Worm (Caenorhabditis elegans) whole organism, young adult: ENCODE results near the gene aptf-3.
A peak's percentile ranks its signal among the peaks of the same experiment; 100 is the strongest.

Source experiments
- B0019.2 ChIP-seq: fragments of 200-800 bp; sonication (Bioruptor generic); conservative IDR thresholded peaks from 2 replicates; pipeline ENCODE4 v1.3.6; 2022; ENCODE audit warnings: missing genetic modification reagents, missing genetic modification characterization, missing compliant biosample characterization
- B0261.1 ChIP-seq: sonication (generic microtip); optimal IDR thresholded peaks from 2 replicates; lab custom pipeline; 2016; ENCODE audit warnings: mild to moderate bottlenecking, missing genetic modification characterization, moderate library complexity, missing compliant biosample characterization
- C06A6.2 ChIP-seq: fragments of 200-800 bp; sonication (Bioruptor generic); conservative IDR thresholded peaks from 2 replicates; pipeline ENCODE4 v1.3.6; 2022; ENCODE audit warnings: missing genetic modification characterization, missing compliant biosample characterization
- F10E7.11 ChIP-seq: sonication (generic microtip); optimal IDR thresholded peaks from 2 replicates; lab custom pipeline; 2017; ENCODE audit warnings: mild to moderate bottlenecking, missing genetic modification characterization, moderate library complexity, missing compliant biosample characterization
- F23B12.7 ChIP-seq: sonication (generic microtip); optimal IDR thresholded peaks from 2 replicates; lab custom pipeline; 2017; ENCODE audit warnings: missing genetic modification characterization, mild to moderate bottlenecking, missing compliant biosample characterization, antibody characterized with exemption, moderate library complexity; ENCODE audit not compliant: insufficient read depth
- F57C9.4 ChIP-seq: sonication (generic microtip); optimal IDR thresholded peaks from 2 replicates; lab custom pipeline; 2017; ENCODE audit warnings: mild to moderate bottlenecking, missing genetic modification characterization, missing compliant biosample characterization
- Y67H2A.10 ChIP-seq: fragments of 200-800 bp; sonication (Bioruptor generic); conservative IDR thresholded peaks from 2 replicates; pipeline ENCODE4 v1.3.6; 2022; ENCODE audit warnings: missing genetic modification reagents, missing genetic modification characterization, missing compliant biosample characterization
- atf-7 ChIP-seq: sonication (generic microtip); optimal IDR thresholded peaks from 2 replicates; lab custom pipeline; 2017; ENCODE audit warnings: mild to moderate bottlenecking, missing genetic modification characterization, missing compliant biosample characterization
- athp-1 ChIP-seq: sonication (generic microtip); optimal IDR thresholded peaks from 2 replicates; lab custom pipeline; 2017; ENCODE audit warnings: mild to moderate bottlenecking, missing genetic modification characterization, missing compliant biosample characterization
- attf-3 ChIP-seq: fragments of 200-800 bp; sonication (Bioruptor generic); conservative IDR thresholded peaks from 2 replicates; pipeline ENCODE4 v1.3.6; 2022; ENCODE audit warnings: missing genetic modification reagents, missing genetic modification characterization, missing compliant biosample characterization
- bed-1 ChIP-seq: fragments of 200-800 bp; sonication (Bioruptor generic); IDR thresholded peaks from 2 replicates; pipeline ENCODE4 v1.3.6; 2022; ENCODE audit warnings: missing genetic modification reagents, missing genetic modification characterization, missing compliant biosample characterization
- ccch-3 ChIP-seq: fragments of 200-800 bp; sonication (Bioruptor generic); optimal IDR thresholded peaks from 2 replicates; lab custom pipeline; 2018; ENCODE audit warnings: mild to moderate bottlenecking, missing genetic modification characterization, missing compliant biosample characterization
- ceh-79 ChIP-seq: sonication (generic microtip); optimal IDR thresholded peaks from 2 replicates; lab custom pipeline; 2017; ENCODE audit warnings: mild to moderate bottlenecking, missing genetic modification characterization, missing compliant biosample characterization
- ceh-91 ChIP-seq: fragments of 200-800 bp; sonication (Bioruptor generic); IDR thresholded peaks from 2 replicates; pipeline ENCODE4 v1.3.6; 2022; ENCODE audit warnings: missing genetic modification reagents, missing genetic modification characterization, missing compliant biosample characterization
- dox-1 ChIP-seq: fragments of 200-800 bp; sonication (Bioruptor generic); IDR thresholded peaks from 2 replicates; pipeline ENCODE4 v1.3.6; 2022; ENCODE audit warnings: missing genetic modification reagents, missing genetic modification characterization, missing compliant biosample characterization
- dpff-1 ChIP-seq: sonication (generic microtip); optimal IDR thresholded peaks from 2 replicates; lab custom pipeline; 2017; ENCODE audit warnings: mild to moderate bottlenecking, missing genetic modification characterization, missing compliant biosample characterization
- efl-1 ChIP-seq: fragments of 150-350 bp; optimal IDR thresholded peaks from 2 replicates; lab custom pipeline; 2014; ENCODE audit warnings: missing biosample characterization, missing genetic modification reagents, missing genetic modification characterization
- egl-44 ChIP-seq: fragments of 200-800 bp; sonication (Bioruptor generic); IDR thresholded peaks from 2 replicates; pipeline ENCODE4 v1.3.6; 2022; ENCODE audit warnings: missing genetic modification reagents, missing genetic modification characterization, missing compliant biosample characterization
- egrh-3 ChIP-seq: fragments of 200-800 bp; sonication (Bioruptor generic); IDR thresholded peaks from 2 replicates; pipeline ENCODE4 v1.3.6; 2022; ENCODE audit warnings: missing genetic modification reagents, missing genetic modification characterization, missing compliant biosample characterization
- ekl-4 ChIP-seq: fragments of 200-800 bp; sonication (Bioruptor generic); IDR thresholded peaks from 2 replicates; pipeline ENCODE4 v1.3.6; 2022; ENCODE audit warnings: missing genetic modification reagents, missing genetic modification characterization, missing compliant biosample characterization
- hmg-1.2 ChIP-seq: fragments of 200-800 bp; sonication (Bioruptor generic); IDR thresholded peaks from 2 replicates; pipeline ENCODE4 v1.3.6; 2022; ENCODE audit warnings: missing genetic modification reagents, missing genetic modification characterization, missing compliant biosample characterization
- let-526 ChIP-seq: fragments of 200-800 bp; sonication (Bioruptor generic); IDR thresholded peaks from 2 replicates; pipeline ENCODE4 v1.3.6; 2022; ENCODE audit warnings: missing genetic modification reagents, missing genetic modification characterization, missing compliant biosample characterization
- let-607 ChIP-seq, 2 experiments: fragments of 200-800 bp in 1 of 2; sonication (Bioruptor generic) in 1 of 2; sonication (generic microtip) in 1 of 2; optimal IDR thresholded peaks; 2 replicates each; lab custom pipeline; 2016 to 2018; ENCODE audit warnings: mild to moderate bottlenecking in 2 of 2, missing compliant biosample characterization in 2 of 2, missing genetic modification characterization in 2 of 2, moderate library complexity in 2 of 2, missing genotype in 1 of 2
- lin-40 ChIP-seq: sonication (generic microtip); optimal IDR thresholded peaks from 2 replicates; lab custom pipeline; 2016; ENCODE audit warnings: missing genetic modification characterization, mild to moderate bottlenecking, missing compliant biosample characterization, missing genotype, missing genetic modification reagents
- lin-54 ChIP-seq: fragments of 200-800 bp; sonication (Bioruptor generic); optimal IDR thresholded peaks from 2 replicates; lab custom pipeline; 2018; ENCODE audit warnings: mild to moderate bottlenecking, missing genetic modification characterization, missing compliant biosample characterization
- lsy-27 ChIP-seq: sonication (generic microtip); optimal IDR thresholded peaks from 2 replicates; lab custom pipeline; 2017; ENCODE audit warnings: missing genetic modification characterization, mild to moderate bottlenecking, missing compliant biosample characterization, antibody characterized with exemption, missing genotype, borderline replicate concordance; ENCODE audit not compliant: insufficient read depth
- madf-3 ChIP-seq: fragments of 200-800 bp; sonication (Bioruptor generic); IDR thresholded peaks from 2 replicates; pipeline ENCODE4 v1.3.6; 2022; ENCODE audit warnings: missing genetic modification reagents, missing genetic modification characterization, missing compliant biosample characterization
- nhr-179 ChIP-seq: sonication (generic microtip); optimal IDR thresholded peaks from 2 replicates; lab custom pipeline; 2016; ENCODE audit warnings: mild to moderate bottlenecking, missing genetic modification characterization, missing compliant biosample characterization
- pbrm-1 ChIP-seq: fragments of 200-800 bp; sonication (Bioruptor generic); IDR thresholded peaks from 2 replicates; pipeline ENCODE4 v1.3.6; 2022; ENCODE audit warnings: missing genetic modification reagents, missing genetic modification characterization, missing compliant biosample characterization
- pha-4 ChIP-seq: fragments of 150-350 bp; sonication (generic microtip); optimal IDR thresholded peaks from 2 replicates; lab custom pipeline; 2014; ENCODE audit warnings: missing biosample characterization, missing genetic modification reagents, missing genetic modification characterization
- snpc-3.4 ChIP-seq: sonication (generic microtip); optimal IDR thresholded peaks from 2 replicates; lab custom pipeline; 2017; ENCODE audit warnings: missing genetic modification characterization, mild to moderate bottlenecking, missing compliant biosample characterization, antibody characterized with exemption, moderate library complexity, missing genotype, missing genetic modification reagents
- somi-1 ChIP-seq: fragments of 200-800 bp; sonication (Bioruptor generic); optimal IDR thresholded peaks from 2 replicates; lab custom pipeline; 2018; ENCODE audit warnings: mild to moderate bottlenecking, missing genetic modification characterization, missing compliant biosample characterization
- tlf-1 ChIP-seq: fragments of 200-800 bp; sonication (Bioruptor generic); optimal IDR thresholded peaks from 2 replicates; lab custom pipeline; 2018; ENCODE audit warnings: mild to moderate bottlenecking, missing genetic modification characterization, missing compliant biosample characterization
- unc-62 ChIP-seq: fragments of 150-350 bp; optimal IDR thresholded peaks from 2 replicates; lab custom pipeline; 2014; ENCODE audit warnings: missing biosample characterization, missing genetic modification reagents, missing genetic modification characterization
- zfh-2 ChIP-seq: fragments of 200-800 bp; sonication (Bioruptor generic); conservative IDR thresholded peaks from 2 replicates; pipeline ENCODE4 v1.3.6; 2022; ENCODE audit warnings: missing genetic modification reagents, missing genetic modification characterization, missing compliant biosample characterization
- zim-3 ChIP-seq: sonication (generic microtip); optimal IDR thresholded peaks from 2 replicates; lab custom pipeline; 2017; ENCODE audit warnings: mild to moderate bottlenecking, missing genetic modification characterization, moderate library complexity, missing compliant biosample characterization
- ztf-25 ChIP-seq: fragments of 200-800 bp; sonication (Bioruptor generic); IDR thresholded peaks from 2 replicates; pipeline ENCODE4 v1.3.6; 2022; ENCODE audit warnings: missing genetic modification reagents, missing genetic modification characterization, missing compliant biosample characterization
- ztf-26 ChIP-seq: sonication (generic microtip); optimal IDR thresholded peaks from 2 replicates; lab custom pipeline; 2017; ENCODE audit warnings: missing genetic modification characterization, missing compliant biosample characterization
- ztf-3 ChIP-seq: fragments of 200-800 bp; sonication (Bioruptor generic); optimal IDR thresholded peaks from 2 replicates; lab custom pipeline; 2018; ENCODE audit warnings: mild to moderate bottlenecking, missing genetic modification characterization, missing compliant biosample characterization

The aptf-3 gene

ce11 chrII:8568234-8568969 lies 25.6 kb upstream of the aptf-3 start:
- TF ChIP-seq ztf-26 (no peak), ztf-25 (no peak), somi-1 (no peak), nhr-179 (no peak), B0019.2 (GFP tag; lab: Robert Waterston, UW) (no peak), lsy-27 (no peak), F10E7.11 (tag; lab: Kevin White, UChicago) (no peak), let-607 (tag; optimal IDR thresholded peaks at IDR 0.05; lab: Kevin White, UChicago) (no peak), hmg-1.2 (no peak), F57C9.4 (no peak), ztf-3 (no peak), dpff-1 (tag; lab: Kevin White, UChicago) (no peak), pha-4 (tag; lab: Kevin White, UChicago) (no peak), unc-62 (no peak), B0261.1 (tag; lab: Kevin White, UChicago) (no peak), efl-1 (GFP tag; lab: Kevin White, UChicago) (no peak), egl-44 (GFP tag; lab: Robert Waterston, UW) (no peak), F23B12.7 (tag; lab: Kevin White, UChicago) (no peak), lin-54 (no peak), C06A6.2 (GFP tag; lab: Robert Waterston, UW) (no peak), atf-7 (no peak), Y67H2A.10 (GFP tag; lab: Robert Waterston, UW) (no peak), dox-1 (0 out of 2 replicates have a peak, but pooled peaks have one; percentile 43), ceh-91 (GFP tag; lab: Robert Waterston, UW) (no peak), ekl-4 (GFP tag; lab: Robert Waterston, UW) (no peak), ceh-79 (tag; lab: Kevin White, UChicago) (peak; percentile 36), snpc-3.4 (tag; lab: Kevin White, UChicago) (no peak), zim-3 (no peak), pbrm-1 (GFP tag; lab: Robert Waterston, UW) (no peak), let-526 (GFP tag; lab: Robert Waterston, UW) (no peak), egrh-3 (GFP tag; lab: Robert Waterston, UW) (no peak), athp-1 (tag; lab: Kevin White, UChicago) (no peak), lin-40 (tag; lab: Kevin White, UChicago) (no peak), ccch-3 (GFP tag; lab: Kevin White, UChicago) (no peak), tlf-1 (GFP tag; lab: Kevin White, UChicago) (no peak), bed-1 (GFP tag; lab: Robert Waterston, UW) (no peak), attf-3 (GFP tag; lab: Robert Waterston, UW) (0 out of 2 replicates have a peak, but pooled peaks have one; percentile 13), madf-3 (GFP tag; lab: Robert Waterston, UW) (0 out of 2 replicates have a peak, but pooled peaks have one; percentile 41), zfh-2 (GFP tag; lab: Robert Waterston, UW) (peak; percentile 56)
- TF ChIP-seq, all 124 proteins: peak for 5
